Fruit fly (Drosophila melanogaster) whole organism, prepupa: ENCODE measurements around the gene CG13731.

ENCODE experiments used
- Blimp-1 ChIP-seq: fragments of 200-800 bp; sonication (Bioruptor generic); optimal IDR thresholded peaks from 3 replicates; lab custom pipeline; 2017; ENCODE audit warnings: missing biosample characterization, missing genetic modification characterization, mild to moderate bottlenecking, moderate library complexity, missing genetic modification reagents
- CG10631 ChIP-seq: fragments of 200-800 bp; sonication (Bioruptor generic); optimal IDR thresholded peaks from 2 replicates; lab custom pipeline; 2016; ENCODE audit warnings: missing biosample characterization, missing genetic modification characterization
- CG10669 ChIP-seq: fragments of 200-800 bp; sonication (Bioruptor generic); optimal IDR thresholded peaks from 3 replicates; lab custom pipeline; 2018; ENCODE audit warnings: missing biosample characterization, mild to moderate bottlenecking, missing genetic modification characterization, moderate library complexity
- CG11294 ChIP-seq: fragments of 200-800 bp; sonication (Bioruptor generic); IDR thresholded peaks from 2 replicates; pipeline ENCODE4 v1.3.6; 2022; ENCODE audit warnings: missing biosample characterization, missing genetic modification characterization
- CG11762 ChIP-seq: fragments of 200-800 bp; sonication (Bioruptor generic); optimal IDR thresholded peaks from 3 replicates; lab custom pipeline; 2016; ENCODE audit warnings: missing biosample characterization, missing genetic modification characterization; ENCODE audit not compliant: insufficient read depth
- CG11902 ChIP-seq: fragments of 200-800 bp; sonication (Bioruptor generic); optimal IDR thresholded peaks from 3 replicates; lab custom pipeline; 2016; ENCODE audit warnings: missing biosample characterization, missing genetic modification characterization
- CG15336 ChIP-seq: fragments of 200-800 bp; sonication (Bioruptor generic); IDR thresholded peaks from 2 replicates; pipeline ENCODE4 v1.3.6; 2022; ENCODE audit warnings: missing biosample characterization, missing genetic modification characterization
- CG16779 ChIP-seq: fragments of 200-800 bp; sonication (Bioruptor generic); optimal IDR thresholded peaks from 3 replicates; lab custom pipeline; 2017; ENCODE audit warnings: missing biosample characterization, mild to moderate bottlenecking, missing genetic modification characterization
- CG3032 ChIP-seq: fragments of 200-800 bp; optimal IDR thresholded peaks from 2 replicates; lab custom pipeline; 2019; ENCODE audit warnings: missing biosample characterization, mild to moderate bottlenecking, missing genetic modification characterization, moderate library complexity
- CG31627 ChIP-seq: fragments of 200-800 bp; sonication (Bioruptor generic); optimal IDR thresholded peaks from 3 replicates; lab custom pipeline; 2016; ENCODE audit warnings: missing biosample characterization, missing genetic modification characterization
- CG34406 ChIP-seq: fragments of 200-800 bp; sonication (Bioruptor generic); optimal IDR thresholded peaks from 3 replicates; lab custom pipeline; 2016; ENCODE audit warnings: missing biosample characterization, missing genetic modification characterization
- CG3919 ChIP-seq: fragments of 200-800 bp; sonication (Bioruptor generic); optimal IDR thresholded peaks from 3 replicates; lab custom pipeline; 2016; ENCODE audit warnings: missing biosample characterization, missing genetic modification characterization
- CG4318 ChIP-seq: fragments of 200-800 bp; sonication (Bioruptor generic); optimal IDR thresholded peaks from 3 replicates; lab custom pipeline; 2017; ENCODE audit warnings: missing biosample characterization, mild to moderate bottlenecking, missing genetic modification characterization
- CG6276 ChIP-seq: fragments of 200-800 bp; sonication (Bioruptor generic); optimal IDR thresholded peaks from 2 replicates; lab custom pipeline; 2017; ENCODE audit warnings: missing biosample characterization, mild to moderate bottlenecking, missing genetic modification characterization
- CG6792 ChIP-seq: fragments of 200-800 bp; sonication (Bioruptor generic); optimal IDR thresholded peaks from 3 replicates; lab custom pipeline; 2016; ENCODE audit warnings: missing biosample characterization, missing genetic modification characterization
- CG6808 ChIP-seq: fragments of 200-800 bp; sonication (Bioruptor generic); optimal IDR thresholded peaks from 3 replicates; lab custom pipeline; 2017; ENCODE audit warnings: missing biosample characterization, missing genetic modification characterization, mild to moderate bottlenecking, moderate library complexity, missing genetic modification reagents
- CG6854 ChIP-seq: fragments of 200-800 bp; sonication (Bioruptor generic); optimal IDR thresholded peaks from 2 replicates; lab custom pipeline; 2017; ENCODE audit warnings: missing biosample characterization, mild to moderate bottlenecking, missing genetic modification characterization
- CG8119 ChIP-seq: fragments of 200-800 bp; sonication (Bioruptor generic); IDR thresholded peaks from 3 replicates; pipeline ENCODE4 v1.3.6; 2022; ENCODE audit warnings: missing biosample characterization, missing genetic modification characterization
- CG8632 ChIP-seq: fragments of 200-800 bp; sonication (Bioruptor generic); optimal IDR thresholded peaks from 3 replicates; lab custom pipeline; 2016; ENCODE audit warnings: missing biosample characterization, missing genetic modification characterization
- CG9139 ChIP-seq: fragments of 200-800 bp; sonication (Bioruptor generic); optimal IDR thresholded peaks from 3 replicates; lab custom pipeline; 2017; ENCODE audit warnings: missing biosample characterization, mild to moderate bottlenecking, missing genetic modification characterization
- Eip75B ChIP-seq: fragments of 200-800 bp; sonication (Bioruptor generic); optimal IDR thresholded peaks from 3 replicates; lab custom pipeline; 2016; ENCODE audit warnings: missing biosample characterization, missing genetic modification characterization
- Eip78C ChIP-seq: fragments of 200-800 bp; sonication (Bioruptor generic); peaks from one replicate; lab custom pipeline; 2016; ENCODE audit warnings: missing biosample characterization, missing genetic modification characterization
- Eip93F ChIP-seq: fragments of 200-800 bp; sonication (Bioruptor generic); optimal IDR thresholded peaks from 2 replicates; lab custom pipeline; 2016; ENCODE audit warnings: missing biosample characterization, mild to moderate bottlenecking, missing genetic modification characterization
- Ets21C ChIP-seq: fragments of 200-800 bp; sonication (Bioruptor generic); optimal IDR thresholded peaks from 3 replicates; lab custom pipeline; 2016; ENCODE audit warnings: missing biosample characterization, missing genetic modification characterization
- Hr38 ChIP-seq: sonication (Bioruptor generic); optimal IDR thresholded peaks from 2 replicates; lab custom pipeline; 2016; ENCODE audit warnings: missing biosample characterization, missing genetic modification characterization
- Hr39 ChIP-seq: fragments of 200-800 bp; sonication (Bioruptor generic); optimal IDR thresholded peaks from 2 replicates; lab custom pipeline; 2016; ENCODE audit warnings: missing biosample characterization, missing genetic modification characterization
- Hr4 ChIP-seq: fragments of 200-800 bp; sonication (Bioruptor generic); optimal IDR thresholded peaks from 3 replicates; lab custom pipeline; 2016; ENCODE audit warnings: missing biosample characterization, missing genetic modification characterization
- Lpt ChIP-seq: fragments of 200-800 bp; sonication (Bioruptor generic); optimal IDR thresholded peaks from 3 replicates; lab custom pipeline; 2016; ENCODE audit warnings: missing biosample characterization, missing genetic modification characterization
- OdsH ChIP-seq: fragments of 200-800 bp; sonication (Bioruptor generic); optimal IDR thresholded peaks from 3 replicates; lab custom pipeline; 2016; ENCODE audit warnings: missing biosample characterization, missing genetic modification characterization
- Smox ChIP-seq: fragments of 200-800 bp; sonication (Bioruptor generic); optimal IDR thresholded peaks from 3 replicates; lab custom pipeline; 2016; ENCODE audit warnings: missing biosample characterization, missing genetic modification characterization
- Sox102F ChIP-seq: fragments of 200-800 bp; sonication (Bioruptor generic); optimal IDR thresholded peaks from 2 replicates; lab custom pipeline; 2016; ENCODE audit warnings: missing biosample characterization, mild to moderate bottlenecking, missing genetic modification characterization
- Sox14 ChIP-seq: fragments of 200-800 bp; sonication (Bioruptor generic); optimal IDR thresholded peaks from 3 replicates; lab custom pipeline; 2016; ENCODE audit warnings: missing biosample characterization, missing genetic modification characterization
- acj6 ChIP-seq: fragments of 200-800 bp; sonication (Bioruptor generic); optimal IDR thresholded peaks from 3 replicates; lab custom pipeline; 2016; ENCODE audit warnings: missing biosample characterization, missing genetic modification characterization
- cyc ChIP-seq: fragments of 200-800 bp; sonication (Bioruptor generic); optimal IDR thresholded peaks from 3 replicates; lab custom pipeline; 2016; ENCODE audit warnings: missing biosample characterization, missing genetic modification characterization
- dac ChIP-seq: fragments of 200-800 bp; sonication (Bioruptor generic); optimal IDR thresholded peaks from 2 replicates; lab custom pipeline; 2017; ENCODE audit warnings: missing biosample characterization, mild to moderate bottlenecking, missing genetic modification characterization
- dsx ChIP-seq: fragments of 200-800 bp; optimal IDR thresholded peaks from 3 replicates; lab custom pipeline; 2019; ENCODE audit warnings: missing biosample characterization, mild to moderate bottlenecking, missing genetic modification characterization, moderate library complexity; ENCODE audit not compliant: poor library complexity, severe bottlenecking
- eg ChIP-seq: fragments of 200-800 bp; sonication (Bioruptor generic); IDR thresholded peaks from 3 replicates; pipeline ENCODE4 v1.3.6; 2022; ENCODE audit warnings: missing biosample characterization, missing genetic modification characterization
- fd85E ChIP-seq: fragments of 200-800 bp; sonication (Bioruptor generic); optimal IDR thresholded peaks from 3 replicates; lab custom pipeline; 2016; ENCODE audit warnings: missing biosample characterization, missing genetic modification characterization
- fkh ChIP-seq: fragments of 200-800 bp; sonication (Bioruptor generic); optimal IDR thresholded peaks from 3 replicates; lab custom pipeline; 2017; ENCODE audit warnings: missing biosample characterization, mild to moderate bottlenecking, missing genetic modification characterization, moderate library complexity
- net ChIP-seq: fragments of 200-800 bp; sonication (Bioruptor generic); optimal IDR thresholded peaks from 3 replicates; lab custom pipeline; 2016; ENCODE audit warnings: missing biosample characterization, missing genetic modification characterization
- pdm3 ChIP-seq: fragments of 200-800 bp; sonication (Bioruptor generic); optimal IDR thresholded peaks from 3 replicates; lab custom pipeline; 2016; ENCODE audit warnings: missing biosample characterization, missing genetic modification characterization
- salr ChIP-seq, 2 experiments: fragments of 200-800 bp; sonication (Bioruptor generic); optimal IDR thresholded peaks; 3 replicates each; lab custom pipeline; 2016 to 2018; ENCODE audit warnings: missing biosample characterization in 2 of 2, missing genetic modification characterization in 2 of 2, mild to moderate bottlenecking in 1 of 2
- spab ChIP-seq: fragments of 200-800 bp; sonication (Bioruptor generic); optimal IDR thresholded peaks from 2 replicates; lab custom pipeline; 2017; ENCODE audit warnings: missing biosample characterization, mild to moderate bottlenecking, missing genetic modification characterization, missing genetic modification reagents
- ss ChIP-seq, 2 experiments: fragments of 200-800 bp; sonication (Bioruptor generic); optimal IDR thresholded peaks; 2 replicates in 1 of 2; 3 replicates in 1 of 2; lab custom pipeline; 2017 to 2018; ENCODE audit warnings: mild to moderate bottlenecking in 2 of 2, missing biosample characterization in 2 of 2, missing genetic modification characterization in 2 of 2, moderate library complexity in 1 of 2
- svp ChIP-seq: fragments of 200-800 bp; sonication (Bioruptor generic); peaks from one replicate; lab custom pipeline; 2016; ENCODE audit warnings: missing biosample characterization, missing genetic modification characterization
- vri ChIP-seq: fragments of 200-800 bp; sonication (Bioruptor generic); optimal IDR thresholded peaks from 3 replicates; lab custom pipeline; 2016; ENCODE audit warnings: missing biosample characterization, mild to moderate bottlenecking, missing genetic modification characterization

Gene CG13731

dm6 chr3L:17383285-17383684, 5.5 kb downstream of the CG13731 start (continued):
- TF ChIP-seq CG11762 (GFP tag; lab: Kevin White, UChicago): no peak

dm6 chr3L:17382628-17383027, 6.1 kb downstream of the CG13731 start, which contains the start of gene CG13728:
Gene CG13728 (minus strand): TSS chr3L:17382728.
- TF ChIP-seq Ets21C (no peak), CG3919 (GFP tag; lab: Kevin White, UChicago) (no peak), CG15336 (GFP tag; lab: Robert Waterston, UW) (no peak), Eip78C (GFP tag; lab: Kevin White, UChicago) (no peak), CG10631 (GFP tag; lab: Kevin White, UChicago) (no peak), eg (no peak), Blimp-1 (GFP tag; lab: Kevin White, UChicago) (no peak), vri (GFP tag; lab: Kevin White, UChicago) (no peak), CG8119 (GFP tag; lab: Robert Waterston, UW) (no peak), CG10669 (GFP tag; lab: Kevin White, UChicago) (no peak)

- TF ChIP-seq CG11902 (no peak), ss (GFP tag; optimal IDR thresholded peaks at IDR 0.05; lab: Kevin White, UChicago) (peak in 1 of 2 experiments; percentile 86), Eip93F (GFP tag; lab: Kevin White, UChicago) (no peak), Sox14 (no peak), fd85E (GFP tag; lab: Kevin White, UChicago) (no peak)
- TF ChIP-seq, all 60 proteins: peak for 1
These were observed 6.8 kb downstream of the CG13731 start for dm6 chr3L:17381990-17382389.

dm6 chr3L:17379311-17379710, 9.4 kb downstream of the CG13731 start, which contains the start of gene Cad74A:
Gene Cad74A (minus strand): TSS chr3L:17379530.
- TF ChIP-seq Hr38 (GFP tag; lab: Kevin White, UChicago) (no peak), Eip93F (GFP tag; lab: Kevin White, UChicago) (no peak), CG9139 (GFP tag; lab: Kevin White, UChicago) (no peak), Smox (GFP tag; lab: Kevin White, UChicago) (no peak), CG11294 (GFP tag; lab: Robert Waterston, UW) (no peak), Sox14 (no peak), CG6808 (GFP tag; lab: Kevin White, UChicago) (no peak), Sox102F (no peak), CG6276 (no peak), spab (no peak), CG6854 (GFP tag; lab: Kevin White, UChicago) (no peak), cyc (GFP tag; lab: Kevin White, UChicago) (no peak), CG6792 (GFP tag; lab: Kevin White, UChicago) (no peak), net (GFP tag; lab: Kevin White, UChicago) (no peak), CG8119 (GFP tag; lab: Robert Waterston, UW) (peak; percentile 51; the same call in 2 of the 3 replicates), Lpt (GFP tag; lab: Kevin White, UChicago) (peak; percentile 32), salr (GFP tag; optimal IDR thresholded peaks at IDR 0.05; lab: Kevin White, UChicago) (no peak), OdsH (GFP tag; lab: Kevin White, UChicago) (no peak), dsx (GFP tag; lab: Kevin White, UChicago) (no peak), Blimp-1 (GFP tag; lab: Kevin White, UChicago) (no peak), CG3919 (GFP tag; lab: Kevin White, UChicago) (no peak), CG4318 (GFP tag; lab: Kevin White, UChicago) (no peak), CG34406 (GFP tag; lab: Kevin White, UChicago) (no peak), Hr39 (GFP tag; lab: Kevin White, UChicago) (no peak), CG8632 (GFP tag; lab: Kevin White, UChicago) (no peak), acj6 (GFP tag; lab: Kevin White, UChicago) (no peak), svp (GFP tag; lab: Kevin White, UChicago) (no peak), fkh (GFP tag; lab: Kevin White, UChicago) (peak; percentile 8), Ets21C (no peak), CG11762 (GFP tag; lab: Kevin White, UChicago) (no peak), CG31627 (GFP tag; lab: Kevin White, UChicago) (no peak), CG16779 (no peak), Hr4 (no peak), Eip75B (GFP tag; lab: Kevin White, UChicago) (peak; percentile 18), dac (GFP tag; lab: Kevin White, UChicago) (no peak), CG3032 (tag; lab: Kevin White, UChicago) (no peak), pdm3 (GFP tag; lab: Kevin White, UChicago) (no peak)
